Worm (Caenorhabditis elegans) whole organism, young adult: ENCODE measurements around the gene F48C5.2.

Experiments used
- C17E4.6 ChIP-seq: fragments of 200-800 bp; sonication (Bioruptor generic); IDR thresholded peaks from 2 replicates; pipeline ENCODE4 v1.3.6; 2022; ENCODE audit warnings: missing genetic modification reagents, missing genetic modification characterization, missing compliant biosample characterization
- F37B4.10 ChIP-seq: fragments of 200-800 bp; sonication (Bioruptor generic); IDR thresholded peaks from 2 replicates; pipeline ENCODE4 v1.3.6; 2022; ENCODE audit warnings: missing genetic modification characterization, missing compliant biosample characterization
- ama-1 ChIP-seq, 3 experiments: fragments of 150-350 bp in 1 of 3; sonication (generic microtip) in 2 of 3; optimal IDR thresholded peaks; 2 replicates each; lab custom pipeline; 2014 to 2018; ENCODE audit warnings: missing biosample characterization in 2 of 3, missing genetic modification characterization in 2 of 3, missing genetic modification reagents in 2 of 3
- efl-1 ChIP-seq: fragments of 150-350 bp; optimal IDR thresholded peaks from 2 replicates; lab custom pipeline; 2014; ENCODE audit warnings: missing biosample characterization, missing genetic modification reagents, missing genetic modification characterization
- mcd-1 ChIP-seq: fragments of 200-800 bp; sonication (Bioruptor generic); IDR thresholded peaks from 2 replicates; pipeline ENCODE4 v1.3.6; 2022; ENCODE audit warnings: missing genetic modification reagents, missing genetic modification characterization, missing compliant biosample characterization
- snpc-4 ChIP-seq, 5 experiments: fragments of 150-350 bp in 1 of 5; sonication (generic microtip) in 4 of 5; optimal IDR thresholded peaks; 2 replicates each; lab custom pipeline; 2014 to 2018; ENCODE audit warnings: missing genetic modification characterization in 5 of 5, missing biosample characterization in 3 of 5, antibody characterized with exemption in 2 of 5, mild to moderate bottlenecking in 2 of 5, missing compliant biosample characterization in 2 of 5, missing genotype in 2 of 5, moderate library complexity in 2 of 5, missing genetic modification reagents in 1 of 5
- unc-130 ChIP-seq: sonication (generic microtip); optimal IDR thresholded peaks from 2 replicates; lab custom pipeline; 2016; ENCODE audit warnings: missing genetic modification reagents, missing genetic modification characterization, missing compliant biosample characterization
- ztf-25 ChIP-seq: fragments of 200-800 bp; sonication (Bioruptor generic); IDR thresholded peaks from 2 replicates; pipeline ENCODE4 v1.3.6; 2022; ENCODE audit warnings: missing genetic modification reagents, missing genetic modification characterization, missing compliant biosample characterization
- ztf-6 ChIP-seq: fragments of 200-800 bp; sonication (Bioruptor generic); IDR thresholded peaks from 2 replicates; pipeline ENCODE4 v1.3.6; 2022; ENCODE audit warnings: missing genetic modification reagents, missing genetic modification characterization, missing compliant biosample characterization

DNA sequence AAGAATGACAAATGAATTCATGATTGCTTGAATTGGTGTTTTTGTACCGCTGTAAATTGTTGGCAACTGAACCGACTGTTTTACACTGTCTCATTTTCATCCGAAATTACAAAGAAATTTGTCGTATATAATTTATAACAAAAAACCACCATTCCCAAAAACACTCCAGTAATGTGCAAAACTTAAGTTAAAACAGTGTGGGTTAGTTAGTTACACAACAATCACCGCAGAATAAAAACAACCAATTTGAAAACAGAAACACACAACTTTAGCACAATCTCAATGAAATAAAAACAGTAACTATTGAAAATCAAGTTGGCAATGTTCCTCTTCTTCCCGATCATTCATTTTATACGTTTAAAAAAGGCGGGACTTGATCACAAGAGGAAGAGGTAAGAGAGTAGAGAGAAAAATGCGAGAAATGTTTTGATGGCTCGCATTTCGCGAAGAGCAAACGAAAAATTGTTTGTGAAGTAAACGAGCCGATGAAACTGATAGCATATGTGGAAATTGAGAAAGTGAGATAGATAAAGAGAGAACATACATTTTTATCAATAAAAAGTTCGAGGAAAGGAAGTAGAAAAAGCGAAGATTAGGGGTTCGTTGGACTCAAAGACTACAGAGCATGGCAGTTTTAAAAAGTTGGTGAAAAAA is 46.3 kb downstream of the F48C5.2 start, which contains the start of gene F08B12.4:
- no peak for TF ChIP-seq ztf-6 (GFP tag; lab: Robert Waterston, UW)
- TF ChIP-seq efl-1 (GFP tag; lab: Kevin White, UChicago), result no peak
- TF ChIP-seq ztf-25 (GFP tag; lab: Robert Waterston, UW), result no peak
- TF ChIP-seq mcd-1, result no peak
- TF ChIP-seq unc-130 (GFP tag; lab: Kevin White, UChicago), result no peak
- peak; percentile 68 for TF ChIP-seq ama-1 (optimal IDR thresholded peaks at IDR 0.05; lab: Kevin White, UChicago)
- no peak for TF ChIP-seq ama-1 (GFP tag; optimal IDR thresholded peaks at IDR 0.05; lab: Kevin White, UChicago)
- no peak for TF ChIP-seq C17E4.6 (GFP tag; lab: Robert Waterston, UW)
- TF ChIP-seq snpc-4 (GFP tag; optimal IDR thresholded peaks at IDR 0.05; lab: Kevin White, UChicago), result no peak
- no peak for TF ChIP-seq snpc-4 (tag; optimal IDR thresholded peaks at IDR 0.05; lab: Kevin White, UChicago)
- TF ChIP-seq F37B4.10, result no peak
